Worm (Caenorhabditis elegans) whole organism, midembryonic: ENCODE results near the gene ins-21.

Source experiments
- T22C8.4 ChIP-seq: fragments of 200-800 bp; sonication (Bioruptor generic); IDR thresholded peaks from 2 replicates; pipeline ENCODE4 v1.3.6; 2022; ENCODE audit warnings: missing genetic modification characterization, missing compliant biosample characterization
- cog-1 ChIP-seq: sonication (generic microtip); optimal IDR thresholded peaks from 2 replicates; lab custom pipeline; 2016; ENCODE audit warnings: missing genetic modification characterization, missing compliant biosample characterization
- flt-1 ChIP-seq: fragments of 200-800 bp; sonication (Bioruptor generic); IDR thresholded peaks from 2 replicates; pipeline ENCODE4 v1.3.6; 2022; ENCODE audit warnings: missing genetic modification characterization, missing compliant biosample characterization
- klf-2 ChIP-seq: fragments of 200-800 bp; sonication (Bioruptor generic); conservative IDR thresholded peaks from 2 replicates; pipeline ENCODE4 v1.3.6; 2022; ENCODE audit warnings: missing genetic modification reagents, missing genetic modification characterization, missing compliant biosample characterization
- med-1 ChIP-seq: sonication (generic microtip); optimal IDR thresholded peaks from 2 replicates; lab custom pipeline; 2017; ENCODE audit warnings: missing genetic modification characterization, mild to moderate bottlenecking, missing compliant biosample characterization, antibody characterized with exemption, missing genetic modification reagents; ENCODE audit not compliant: insufficient read depth
- ref-1 ChIP-seq: fragments of 200-800 bp; sonication (Bioruptor generic); conservative IDR thresholded peaks from 2 replicates; pipeline ENCODE4 v1.3.6; 2022; ENCODE audit warnings: missing genetic modification reagents, missing genetic modification characterization, missing compliant biosample characterization
- tab-1 ChIP-seq: fragments of 200-800 bp; sonication (Bioruptor generic); IDR thresholded peaks from 2 replicates; pipeline ENCODE4 v1.3.6; 2022; ENCODE audit warnings: missing genetic modification characterization, missing compliant biosample characterization
- ztf-23 ChIP-seq: fragments of 200-800 bp; sonication (Bioruptor generic); IDR thresholded peaks from 2 replicates; pipeline ENCODE4 v1.3.6; 2022; ENCODE audit warnings: missing genetic modification reagents, missing genetic modification characterization, missing compliant biosample characterization
- ztf-29 ChIP-seq: fragments of 200-800 bp; sonication (Bioruptor generic); IDR thresholded peaks from 2 replicates; pipeline ENCODE4 v1.3.6; 2022; ENCODE audit warnings: missing genetic modification reagents, missing genetic modification characterization, missing compliant biosample characterization

The ins-21 gene

DNA sequence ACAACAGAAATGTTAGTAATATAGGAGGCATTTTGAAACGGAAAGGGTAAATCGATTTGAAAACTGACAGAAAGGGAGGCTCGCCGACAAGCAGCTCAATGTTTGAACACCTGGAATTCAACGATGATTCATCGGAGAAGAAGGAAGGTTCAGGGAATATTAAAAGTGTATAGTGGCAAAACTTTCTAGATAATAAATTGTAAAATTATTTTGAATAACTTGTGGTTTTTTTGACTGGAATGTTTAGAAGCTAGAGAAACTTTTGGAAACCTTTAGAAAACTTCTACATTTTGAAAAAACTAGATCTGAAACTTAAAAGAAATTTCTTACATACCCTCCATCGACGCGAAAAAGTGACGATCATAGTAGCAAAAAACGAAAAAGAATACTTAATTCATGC lies 25.7 kb upstream of the ins-21 start, which contains the start of gene pqn-8:
Gene pqn-8 (minus strand): TSS at position 101 of the 400 bp plus-strand sequence.
- no peak for TF ChIP-seq tab-1 (GFP tag; lab: Robert Waterston, UW)
- TF ChIP-seq med-1 = no peak
- no peak for TF ChIP-seq flt-1 (GFP tag; lab: Robert Waterston, UW)
- TF ChIP-seq T22C8.4 = no peak
- TF ChIP-seq ztf-29 = no peak
- no peak for TF ChIP-seq ref-1 (GFP tag; lab: Robert Waterston, UW)
- TF ChIP-seq klf-2 (GFP tag; lab: Robert Waterston, UW) = no peak
- no peak for TF ChIP-seq cog-1 (tag; lab: Kevin White, UChicago)
- no peak for TF ChIP-seq ztf-23 (GFP tag; lab: Robert Waterston, UW)

DNA sequence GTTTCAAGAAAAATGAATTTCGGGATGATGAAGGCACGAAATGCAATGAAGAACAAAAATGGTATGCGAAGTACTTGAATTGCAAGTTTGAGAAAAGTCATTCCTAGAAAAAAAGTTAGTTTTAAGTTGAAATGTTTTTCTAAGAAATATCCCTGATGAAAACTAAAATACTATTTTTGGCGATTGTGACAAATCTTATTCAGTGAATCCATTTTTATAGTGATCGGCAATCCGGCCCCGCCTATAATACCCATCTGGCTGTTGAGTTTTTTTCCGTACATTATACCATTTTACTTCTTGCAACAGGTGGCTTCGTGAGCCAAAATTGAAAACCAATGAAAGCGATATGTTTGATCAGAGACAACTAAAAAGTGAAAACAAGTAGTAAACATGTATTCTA lies 24.3 kb upstream of the ins-21 start, which contains the start of gene C05B5.17:
Gene C05B5.17 (minus strand): TSS at position 101 of the 400 bp plus-strand sequence.
- TF ChIP-seq T22C8.4 (no peak), cog-1 (tag; lab: Kevin White, UChicago) (no peak), ztf-29 (no peak), tab-1 (GFP tag; lab: Robert Waterston, UW) (no peak), flt-1 (GFP tag; lab: Robert Waterston, UW) (no peak), ref-1 (GFP tag; lab: Robert Waterston, UW) (no peak), klf-2 (GFP tag; lab: Robert Waterston, UW) (no peak), ztf-23 (GFP tag; lab: Robert Waterston, UW) (no peak), med-1 (no peak)

DNA sequence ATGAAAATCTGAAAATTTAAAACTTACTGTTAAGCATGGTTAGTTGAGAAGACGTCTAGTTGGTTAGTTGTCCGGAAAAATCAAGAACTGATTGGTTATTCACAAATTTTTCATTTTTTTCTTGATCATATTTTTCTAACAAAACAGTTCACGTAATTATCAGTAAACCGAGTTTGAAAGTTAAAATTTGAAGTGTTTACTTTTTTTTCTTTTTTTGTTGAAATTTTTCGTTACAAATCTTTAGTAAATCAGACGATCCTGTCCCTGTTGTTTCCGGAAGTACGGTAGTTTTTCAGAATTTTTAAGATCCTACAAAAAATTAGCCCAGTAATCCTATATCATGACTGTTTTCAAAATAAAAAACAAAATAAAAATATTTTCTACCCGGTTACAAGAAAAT lies 23.1 kb upstream of the ins-21 start, which contains the start of gene C05B5.2:
Gene C05B5.2 (minus strand): TSS at position 101 of the 400 bp plus-strand sequence.
- TF ChIP-seq klf-2 (GFP tag; lab: Robert Waterston, UW) = no peak
- TF ChIP-seq cog-1 (tag; lab: Kevin White, UChicago) = no peak
- no peak for TF ChIP-seq ref-1 (GFP tag; lab: Robert Waterston, UW)
- no peak for TF ChIP-seq ztf-23 (GFP tag; lab: Robert Waterston, UW)
- TF ChIP-seq ztf-29 = no peak
- TF ChIP-seq flt-1 (GFP tag; lab: Robert Waterston, UW) = no peak
- TF ChIP-seq tab-1 (GFP tag; lab: Robert Waterston, UW) = no peak
- TF ChIP-seq T22C8.4 = no peak
- no peak for TF ChIP-seq med-1

DNA sequence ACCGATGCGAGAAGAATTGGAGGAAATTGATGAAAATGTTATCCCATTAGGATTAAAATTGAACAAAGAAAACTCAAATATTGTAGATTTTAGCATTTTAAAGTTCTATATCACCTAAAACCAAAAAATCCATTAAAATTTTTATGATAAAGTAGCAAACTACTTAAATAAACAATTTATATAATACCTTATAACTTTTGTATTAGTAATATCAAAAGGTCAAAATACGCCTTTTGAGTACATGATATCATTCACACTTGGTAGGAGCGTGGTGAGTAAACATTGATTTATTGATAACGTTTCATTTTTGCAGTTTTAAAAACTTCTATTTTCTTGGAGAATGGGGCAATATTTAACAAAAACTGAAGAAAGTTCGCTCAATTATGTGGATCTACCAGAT lies 22.5 kb upstream of the ins-21 start, which contains the start of gene C05B5.5:
Gene C05B5.5 (plus strand): TSS at position 301 of the 400 bp plus-strand sequence.
- TF ChIP-seq klf-2 (GFP tag; lab: Robert Waterston, UW) = no peak
- no peak for TF ChIP-seq tab-1 (GFP tag; lab: Robert Waterston, UW)
- TF ChIP-seq ref-1 (GFP tag; lab: Robert Waterston, UW) = no peak
- TF ChIP-seq cog-1 (tag; lab: Kevin White, UChicago) = no peak
- TF ChIP-seq ztf-23 (GFP tag; lab: Robert Waterston, UW) = no peak
- TF ChIP-seq ztf-29 = no peak
- TF ChIP-seq flt-1 (GFP tag; lab: Robert Waterston, UW) = no peak
- TF ChIP-seq med-1 = no peak
- TF ChIP-seq T22C8.4 = no peak

DNA sequence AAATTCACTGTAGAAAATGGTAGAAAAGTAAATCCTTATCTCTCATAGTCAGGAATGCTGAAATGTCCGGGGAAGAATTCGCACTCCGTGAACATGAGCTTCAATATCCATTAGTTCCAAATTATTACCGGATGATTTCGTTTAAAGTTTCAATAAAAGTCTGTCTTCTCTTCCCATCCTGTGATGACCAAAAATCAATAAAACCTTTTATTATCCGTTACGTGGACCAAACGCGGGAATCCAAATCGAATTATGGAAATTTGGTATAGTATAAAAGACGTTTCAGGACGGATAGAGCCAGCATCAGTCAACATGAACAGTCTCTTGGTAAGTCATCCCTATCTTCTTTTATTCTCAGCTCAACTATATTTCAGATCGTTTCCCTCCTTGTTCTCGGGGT lies 19.3 kb upstream of the ins-21 start, which contains the start of gene C05B5.11:
Gene C05B5.11 (plus strand): TSS at position 301 of the 400 bp plus-strand sequence.
- TF ChIP-seq ztf-23 (GFP tag; lab: Robert Waterston, UW) = no peak
- TF ChIP-seq tab-1 (GFP tag; lab: Robert Waterston, UW) = no peak
- no peak for TF ChIP-seq klf-2 (GFP tag; lab: Robert Waterston, UW)
- TF ChIP-seq flt-1 (GFP tag; lab: Robert Waterston, UW) = no peak
- TF ChIP-seq T22C8.4 = no peak
- no peak for TF ChIP-seq ztf-29
- no peak for TF ChIP-seq ref-1 (GFP tag; lab: Robert Waterston, UW)
- TF ChIP-seq med-1 = no peak
- no peak for TF ChIP-seq cog-1 (tag; lab: Kevin White, UChicago)

DNA sequence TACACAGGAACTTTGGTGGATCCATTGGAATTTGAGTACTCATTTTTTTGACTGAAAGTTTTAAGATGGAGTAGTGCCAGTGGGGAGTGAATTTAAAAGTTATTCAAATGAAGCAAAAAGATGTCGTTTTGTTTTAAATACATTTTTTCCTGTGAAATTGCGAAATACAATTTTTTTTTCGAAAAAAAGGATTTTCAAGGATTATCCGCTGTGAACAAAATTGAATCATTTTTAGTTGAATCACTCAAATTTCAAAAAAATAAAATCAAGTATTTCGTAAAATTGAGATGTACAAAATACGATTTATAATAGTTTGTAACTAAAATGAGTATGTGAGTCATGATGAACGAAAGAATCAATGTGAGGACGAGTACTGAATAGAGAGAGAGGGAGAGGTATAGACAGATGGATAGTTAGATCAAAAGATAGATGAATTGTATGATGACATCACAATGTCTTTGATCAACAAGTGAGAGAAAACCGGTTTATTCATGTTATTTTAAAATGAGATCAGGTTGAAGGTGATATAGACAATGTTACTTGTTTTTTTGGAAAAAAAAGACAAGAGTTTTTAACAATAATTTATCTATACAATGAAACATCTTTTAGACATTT lies 16.7 kb upstream of the ins-21 start, which contains the start of gene C05B5.8:
Gene C05B5.8 (minus strand): TSS at position 51 of the 615 bp plus-strand sequence.
- TF ChIP-seq klf-2 (GFP tag; lab: Robert Waterston, UW) = no peak
- no peak for TF ChIP-seq ztf-23 (GFP tag; lab: Robert Waterston, UW)
- TF ChIP-seq tab-1 (GFP tag; lab: Robert Waterston, UW) = no peak
- TF ChIP-seq ref-1 (GFP tag; lab: Robert Waterston, UW) = no peak
- TF ChIP-seq T22C8.4 = no peak
- no peak for TF ChIP-seq cog-1 (tag; lab: Kevin White, UChicago)
- TF ChIP-seq flt-1 (GFP tag; lab: Robert Waterston, UW) = no peak
- TF ChIP-seq ztf-29 = no peak
- no peak for TF ChIP-seq med-1

DNA sequence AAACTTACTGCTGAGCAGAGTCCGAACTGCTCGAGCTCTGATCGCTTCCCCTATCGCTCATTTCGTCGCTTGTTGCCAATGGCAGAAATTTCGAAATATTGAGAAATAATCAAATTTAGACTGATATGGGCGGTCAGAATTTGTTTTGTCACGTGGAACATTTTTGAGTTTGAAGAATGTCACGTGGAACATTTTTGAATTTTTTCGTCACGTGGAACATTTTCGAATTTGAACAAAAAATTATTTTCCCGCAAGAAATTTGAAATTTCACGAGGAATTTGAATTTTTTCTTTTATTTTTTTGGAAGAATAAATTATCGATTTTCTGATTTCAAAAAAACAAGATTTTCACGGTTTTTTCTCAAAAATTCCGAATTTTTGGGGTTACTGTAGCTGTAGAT lies 13.4 kb upstream of the ins-21 start, which contains the start of gene fbxa-155:
Gene fbxa-155 (minus strand): TSS at position 101 of the 400 bp plus-strand sequence.
- TF ChIP-seq T22C8.4 (no peak), flt-1 (GFP tag; lab: Robert Waterston, UW) (no peak), ref-1 (GFP tag; lab: Robert Waterston, UW) (no peak), klf-2 (GFP tag; lab: Robert Waterston, UW) (no peak)

DNA sequence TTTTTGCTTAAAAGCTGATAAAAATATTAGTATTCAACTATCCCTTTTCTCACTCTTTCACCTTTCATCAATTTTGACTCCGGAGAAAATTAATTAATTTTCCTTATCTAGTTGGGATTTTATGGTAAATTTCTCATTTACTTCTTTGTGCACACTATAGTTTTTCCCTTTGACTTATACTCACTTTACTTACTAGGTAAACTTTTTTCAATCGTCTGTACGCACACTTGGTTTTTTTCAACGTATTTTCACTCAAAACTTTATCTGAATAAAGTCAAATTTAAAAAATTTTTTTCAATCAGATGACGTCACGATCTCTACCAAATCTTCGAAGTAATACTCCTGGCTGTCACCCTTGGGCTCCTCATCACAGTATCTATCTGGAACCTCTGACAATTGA lies 11.4 kb upstream of the ins-21 start, which contains the start of gene C05B5.16:
Gene C05B5.16 (plus strand): TSS at position 301 of the 400 bp plus-strand sequence.
- TF ChIP-seq T22C8.4 (no peak), flt-1 (GFP tag; lab: Robert Waterston, UW) (no peak), ztf-23 (GFP tag; lab: Robert Waterston, UW) (no peak)

DNA sequence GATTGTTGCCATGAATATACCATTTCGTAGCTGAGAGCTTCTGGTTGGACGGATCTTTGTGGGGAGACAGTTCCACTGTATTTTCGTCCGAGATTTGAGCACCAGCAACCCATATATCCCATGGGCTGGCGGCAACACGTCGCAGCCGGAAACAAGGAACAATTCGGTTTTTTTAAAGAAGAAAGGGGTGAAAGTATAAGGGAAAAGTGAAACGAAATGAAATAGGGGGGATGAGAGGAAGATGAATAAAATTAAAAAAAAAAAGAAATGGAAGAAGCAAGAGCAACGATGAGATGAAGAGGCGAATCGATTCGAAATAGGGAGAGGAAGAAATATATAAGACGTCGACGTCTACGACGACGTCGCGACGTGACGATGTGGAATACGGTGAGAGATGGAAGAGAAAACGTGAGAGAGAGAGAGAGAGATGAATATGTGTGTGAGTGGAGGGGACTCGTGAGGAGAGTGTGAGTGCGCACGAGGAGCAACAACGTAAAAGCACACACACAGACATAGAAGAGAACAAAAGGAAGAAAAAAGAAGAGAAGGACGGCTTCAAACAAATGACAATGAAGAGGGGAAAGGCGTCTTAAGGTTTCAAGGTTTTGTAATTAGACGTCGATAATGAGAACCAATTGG lies 7.0 kb upstream of the ins-21 start, which contains the start of gene rgs-1:
Gene rgs-1 (minus strand): TSS at position 146 of the 639 bp plus-strand sequence.
- TF ChIP-seq ref-1 (GFP tag; lab: Robert Waterston, UW) = no peak
- TF ChIP-seq flt-1 (GFP tag; lab: Robert Waterston, UW) = 0 out of 2 replicates have a peak, but pooled peaks have one; percentile 26
